Fruit fly (Drosophila melanogaster) whole organism, adult: ENCODE data around the gene CG4972.

Source experiments
- CG11617 ChIP-seq: fragments of 200-800 bp; sonication (Bioruptor generic); optimal IDR thresholded peaks from 2 replicates; lab custom pipeline; 2017; ENCODE audit warnings: mild to moderate bottlenecking, missing biosample characterization, missing genetic modification reagents, missing genetic modification characterization
- CG1620 ChIP-seq: fragments of 200-800 bp; sonication (Bioruptor generic); optimal IDR thresholded peaks from 2 replicates; lab custom pipeline; 2016; ENCODE audit warnings: missing biosample characterization, missing genetic modification characterization
- CG5204 ChIP-seq: fragments of 200-800 bp; sonication (Bioruptor generic); optimal IDR thresholded peaks from 2 replicates; lab custom pipeline; 2016; ENCODE audit warnings: missing biosample characterization, missing genetic modification characterization
- CG7045 ChIP-seq: fragments of 200-800 bp; sonication (Bioruptor generic); optimal IDR thresholded peaks from 2 replicates; lab custom pipeline; 2017; ENCODE audit warnings: missing biosample characterization, mild to moderate bottlenecking, missing genetic modification characterization
- Crg-1 ChIP-seq: fragments of 200-800 bp; sonication (Bioruptor generic); optimal IDR thresholded peaks from 2 replicates; lab custom pipeline; 2016; ENCODE audit warnings: missing biosample characterization, missing genetic modification characterization
- Hr96 ChIP-seq: fragments of 200-800 bp; sonication (Bioruptor generic); optimal IDR thresholded peaks from 2 replicates; lab custom pipeline; 2016; ENCODE audit warnings: missing biosample characterization, missing genetic modification characterization
- Mnt ChIP-seq: fragments of 200-800 bp; sonication (Bioruptor generic); optimal IDR thresholded peaks from 2 replicates; lab custom pipeline; 2016; ENCODE audit warnings: missing biosample characterization, mild to moderate bottlenecking, missing genetic modification characterization
- kay ChIP-seq: fragments of 200-800 bp; sonication (Bioruptor generic); peaks from one replicate; lab custom pipeline; 2016; ENCODE audit warnings: missing biosample characterization, missing genetic modification characterization, borderline replicate concordance
- ovo ChIP-seq: fragments of 200-800 bp; sonication (Bioruptor generic); optimal IDR thresholded peaks from 2 replicates; lab custom pipeline; 2016; ENCODE audit warnings: missing biosample characterization, missing genetic modification characterization
- toe ChIP-seq: fragments of 200-800 bp; sonication (Bioruptor generic); optimal IDR thresholded peaks from 2 replicates; lab custom pipeline; 2016; ENCODE audit warnings: missing biosample characterization, missing genetic modification characterization

DNA sequence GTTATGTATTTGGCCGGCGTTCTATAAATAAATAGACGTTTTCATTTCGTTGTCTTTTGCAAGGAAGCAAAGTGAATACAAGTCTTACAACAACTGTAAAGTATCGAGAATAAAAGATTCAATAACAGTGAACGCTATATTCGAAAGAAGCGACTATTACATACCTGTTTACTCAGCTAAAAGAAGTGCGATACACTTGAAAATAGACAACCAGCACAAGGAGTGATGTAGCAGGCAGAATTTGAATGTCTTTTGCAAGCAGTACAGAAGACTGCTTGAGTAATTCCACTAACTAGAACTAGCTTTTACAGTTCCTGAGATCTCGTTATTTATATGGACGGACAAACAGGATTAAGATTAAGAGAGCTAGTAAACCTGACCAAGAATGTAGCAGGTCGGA lies 16.3 kb upstream of the CG4972 start:
- TF ChIP-seq ovo (GFP tag; lab: Kevin White, UChicago) (no peak), CG7045 (GFP tag; lab: Kevin White, UChicago) (no peak), CG11617 (GFP tag; lab: Kevin White, UChicago) (no peak), Hr96 (GFP tag; lab: Kevin White, UChicago) (no peak), Crg-1 (no peak), CG5204 (GFP tag; lab: Kevin White, UChicago) (no peak), toe (GFP tag; lab: Kevin White, UChicago) (no peak), CG1620 (no peak), kay (GFP tag; lab: Kevin White, UChicago) (peak; percentile 75), Mnt (GFP tag; lab: Kevin White, UChicago) (no peak)
